Fruit fly (Drosophila melanogaster): ENCODE results near the gene PGRP-LD.

PGRP-LD gene

DNA sequence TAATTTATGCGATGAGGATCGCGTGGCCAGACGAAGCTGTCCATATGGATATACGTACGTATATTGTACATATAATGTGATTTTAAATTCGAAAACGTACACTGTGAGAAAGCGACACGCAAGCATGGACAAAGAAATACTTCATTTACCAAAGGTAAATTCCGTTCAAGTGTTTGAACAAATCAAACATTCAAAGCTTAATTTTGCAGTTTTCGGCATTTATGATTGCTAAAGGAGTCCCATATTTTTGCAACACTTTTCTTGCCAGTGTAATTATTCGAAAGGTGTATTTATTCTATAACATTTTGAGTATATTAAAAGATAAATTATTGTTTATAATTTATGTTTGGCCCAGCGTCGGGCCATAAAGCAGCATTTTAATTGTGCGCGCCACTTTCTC is 39.5 kb downstream of the PGRP-LD start (continued):
- peak; percentile 33 for TF ChIP-seq fd3F (GFP tag; optimal IDR thresholded peaks at IDR 0.05)
- peak; percentile 51 for TF ChIP-seq Ada2b (GFP tag; IDR thresholded peaks at IDR 0.05)
- no peak for TF ChIP-seq Asciz (GFP tag; optimal IDR thresholded peaks at IDR 0.05)
- TF ChIP-seq CG32772 (GFP tag; IDR thresholded peaks at IDR 0.05): 0 out of 2 replicates have a peak, but pooled peaks have one; percentile 37
- TF ChIP-seq CG13624 (GFP tag; optimal IDR thresholded peaks at IDR 0.05): peak; percentile 31
- peak; percentile 3 for TF ChIP-seq CG12659 (GFP tag; optimal IDR thresholded peaks at IDR 0.05)
- TF ChIP-seq CG9932 (GFP tag; IDR thresholded peaks at IDR 0.05): peak; percentile 56; the same call in 1 of the 2 replicates
- no peak for TF ChIP-seq CG17612 (GFP tag; IDR thresholded peaks at IDR 0.05)
- TF ChIP-seq esg (GFP tag; conservative IDR thresholded peaks at IDR 0.05): peak; percentile 41
- TF ChIP-seq CG1602 (GFP tag; optimal IDR thresholded peaks at IDR 0.05): peak; percentile 39
- peak; percentile 54 for TF ChIP-seq CG17328 (GFP tag; IDR thresholded peaks at IDR 0.05)
- no peak for TF ChIP-seq CG6254 (GFP tag; optimal IDR thresholded peaks at IDR 0.05)
- no peak for TF ChIP-seq tin (GFP tag; optimal IDR thresholded peaks at IDR 0.05)
- TF ChIP-seq PHDP (tag; optimal IDR thresholded peaks at IDR 0.05): peak; percentile 44
- peak; percentile 47 for TF ChIP-seq CG11504 (tag; optimal IDR thresholded peaks at IDR 0.05)
- TF ChIP-seq CG30431 (GFP tag; optimal IDR thresholded peaks at IDR 0.05): peak; percentile 4
- TF ChIP-seq Chrac-16 (GFP tag; optimal IDR thresholded peaks at IDR 0.05): peak; percentile 3
- TF ChIP-seq Myb (GFP tag; optimal IDR thresholded peaks at IDR 0.05): peak; percentile 4
- peak; percentile 20 for TF ChIP-seq HHEX (GFP tag; optimal IDR thresholded peaks at IDR 0.05)
- TF ChIP-seq Ptx1 (GFP tag; IDR thresholded peaks at IDR 0.05): peak; percentile 42; the same call in 1 of the 2 replicates
- peak; percentile 20 for TF ChIP-seq CG17359 (tag; optimal IDR thresholded peaks at IDR 0.05)
- peak; percentile 59 for TF ChIP-seq Sox102F (GFP tag; optimal IDR thresholded peaks at IDR 0.05)
- TF ChIP-seq CG30403 (GFP tag; optimal IDR thresholded peaks at IDR 0.05): peak; percentile 40
- peak in 1 of 2 experiments; percentile 43 for TF ChIP-seq bsh (GFP tag; optimal IDR thresholded peaks at IDR 0.05)
- TF ChIP-seq CG31441 (GFP tag; IDR thresholded peaks at IDR 0.05): peak; percentile 48; the same call in 1 of the 2 replicates
- TF ChIP-seq Xrp1 (GFP tag; IDR thresholded peaks at IDR 0.05): peak; percentile 24; the same call in 1 of the 2 replicates
- peak; percentile 38 to 39 for TF ChIP-seq dpn (GFP tag; optimal IDR thresholded peaks at IDR 0.05)
- TF ChIP-seq vfl (GFP tag; optimal IDR thresholded peaks at IDR 0.05): no peak
- no peak for TF ChIP-seq CG18764 (GFP tag; optimal IDR thresholded peaks at IDR 0.05)
- TF ChIP-seq unpg (GFP tag; optimal IDR thresholded peaks at IDR 0.05): peak; percentile 44
- peak; percentile 1 for TF ChIP-seq CG8388 (GFP tag; optimal IDR thresholded peaks at IDR 0.05)
- peak; percentile 48; the same call in 1 of the 2 replicates for TF ChIP-seq CG31224 (GFP tag; IDR thresholded peaks at IDR 0.05)
- TF ChIP-seq nerfin-1 (tag; optimal IDR thresholded peaks at IDR 0.05): no peak
- TF ChIP-seq Hr51 (GFP tag; optimal IDR thresholded peaks at IDR 0.05): peak in 1 of 2 experiments; percentile 47
- TF ChIP-seq HLH4C (GFP tag; IDR thresholded peaks at IDR 0.05; ENCODE audit: partially characterized antibody): no peak
- TF ChIP-seq Dip3 (GFP tag; optimal IDR thresholded peaks at IDR 0.05): peak; percentile 42
- no peak for TF ChIP-seq Mad (GFP tag; optimal IDR thresholded peaks at IDR 0.05)
- TF ChIP-seq CG12769 (tag; optimal IDR thresholded peaks at IDR 0.05): peak; percentile 8
- TF ChIP-seq CG2875 (GFP tag; optimal IDR thresholded peaks at IDR 0.05): peak; percentile 15
- peak; percentile 44 for TF ChIP-seq zfh2 (GFP tag; optimal IDR thresholded peaks at IDR 0.05)
- TF ChIP-seq slbo (GFP tag; IDR thresholded peaks at IDR 0.05): peak; percentile 72
- TF ChIP-seq sens (GFP tag): peak; percentile 79
- TF ChIP-seq Rfx (GFP tag; IDR thresholded peaks at IDR 0.05): peak; percentile 55; the same call in 1 of the 2 replicates
- peak; percentile 31; the same call in 1 of the 4 replicates for TF ChIP-seq Gug (GFP tag; IDR thresholded peaks at IDR 0.05)
- peak; percentile 14 for TF ChIP-seq az2 (GFP tag; optimal IDR thresholded peaks at IDR 0.05)
- peak; percentile 55; the same call in 2 of the 3 replicates for TF ChIP-seq row (GFP tag; IDR thresholded peaks at IDR 0.05)
- peak; percentile 11 for TF ChIP-seq Six4 (GFP tag; optimal IDR thresholded peaks at IDR 0.05)
- TF ChIP-seq fd102C (GFP tag; optimal IDR thresholded peaks at IDR 0.05): no peak
- TF ChIP-seq CkIIα-i1 (GFP tag; IDR thresholded peaks at IDR 0.05): no peak
- peak; percentile 47 for TF ChIP-seq nmo (GFP tag; optimal IDR thresholded peaks at IDR 0.05)
